Fruit fly (Drosophila melanogaster): ENCODE data around the gene CG9514.

The CG9514 gene

DNA sequence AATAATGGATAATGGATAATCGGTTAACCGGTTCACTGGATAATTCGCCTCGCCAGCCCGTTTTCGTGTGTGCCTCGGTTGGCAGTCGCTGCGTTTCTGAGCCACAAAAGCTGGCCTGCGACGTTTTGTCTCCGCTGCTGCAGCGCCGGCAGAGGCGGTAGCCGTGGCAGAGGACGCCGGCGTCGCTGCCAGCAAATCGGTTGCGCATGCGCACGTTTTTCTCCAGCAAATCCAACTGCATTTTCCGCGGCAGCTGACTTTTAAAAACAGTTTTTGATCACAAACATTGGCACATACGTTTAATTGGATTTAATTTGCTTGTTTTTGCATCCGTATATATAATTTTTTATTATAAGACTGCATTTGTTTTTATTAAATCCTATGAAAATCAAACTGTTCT, at the start of gene CG9514:
Gene CG9514 (minus strand): TSS at position 101 of the 400 bp plus-strand sequence.
- TF ChIP-seq Met (GFP tag; optimal IDR thresholded peaks at IDR 0.05) (no peak), achi (GFP tag; optimal IDR thresholded peaks at IDR 0.05) (no peak), CG6808 (GFP tag; optimal IDR thresholded peaks at IDR 0.05) (no peak)

dm6 chrX:14936250-14936649, 39.6 kb upstream of the CG9514 start:
- TF ChIP-seq CG6808 (GFP tag; optimal IDR thresholded peaks at IDR 0.05) (peak; percentile 3), svp (GFP tag) (peak; percentile 93), CG6854 (GFP tag; optimal IDR thresholded peaks at IDR 0.05) (peak; percentile 1), vri (GFP tag; optimal IDR thresholded peaks at IDR 0.05) (peak; percentile 18), CG8319 (GFP tag; optimal IDR thresholded peaks at IDR 0.05) (no peak), Lpt (GFP tag; optimal IDR thresholded peaks at IDR 0.05) (no peak), CG9139 (GFP tag; optimal IDR thresholded peaks at IDR 0.05) (peak; percentile 1), ss (GFP tag; optimal IDR thresholded peaks at IDR 0.05) (peak; percentile 15 to 48)

DNA sequence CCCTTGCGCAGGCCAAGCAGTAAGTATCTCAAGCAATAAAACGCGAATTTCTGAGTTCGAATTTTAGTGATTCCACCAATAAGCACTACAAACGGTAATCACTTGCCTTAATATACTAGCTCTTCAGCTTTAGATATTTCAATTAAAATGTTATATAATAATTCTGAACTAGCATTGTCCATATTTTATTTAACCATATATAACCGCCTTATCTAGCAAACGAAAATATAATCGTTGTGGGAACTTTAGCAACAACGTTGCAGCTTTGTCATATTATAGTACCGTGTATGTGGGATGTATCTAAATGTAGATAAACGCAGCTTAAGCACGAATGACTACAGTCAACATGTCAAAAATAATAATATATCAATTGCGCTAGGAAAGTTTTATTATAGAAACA, 34.6 kb upstream of the CG9514 start:
- TF ChIP-seq CG1621 (tag; optimal IDR thresholded peaks at IDR 0.05) (no peak), CG11902 (GFP tag; optimal IDR thresholded peaks at IDR 0.05) (no peak), Eip78C (GFP tag) (no peak), CG8632 (GFP tag; optimal IDR thresholded peaks at IDR 0.05) (no peak)

dm6 chrX:14929813-14930212, 33.1 kb upstream of the CG9514 start:
- peak; percentile 42 for TF ChIP-seq vri (GFP tag; optimal IDR thresholded peaks at IDR 0.05)
- TF ChIP-seq Eip78C (GFP tag): peak; percentile 34
- no peak for TF ChIP-seq Sox15 (GFP tag; optimal IDR thresholded peaks at IDR 0.05)

dm6 chrX:14928844-14929243, 32.2 kb upstream of the CG9514 start, which contains the start of gene CG32591:
Gene CG32591, minus strand, starts transcription at chrX:14928944.
- TF ChIP-seq Lpt (GFP tag; optimal IDR thresholded peaks at IDR 0.05): no peak

DNA sequence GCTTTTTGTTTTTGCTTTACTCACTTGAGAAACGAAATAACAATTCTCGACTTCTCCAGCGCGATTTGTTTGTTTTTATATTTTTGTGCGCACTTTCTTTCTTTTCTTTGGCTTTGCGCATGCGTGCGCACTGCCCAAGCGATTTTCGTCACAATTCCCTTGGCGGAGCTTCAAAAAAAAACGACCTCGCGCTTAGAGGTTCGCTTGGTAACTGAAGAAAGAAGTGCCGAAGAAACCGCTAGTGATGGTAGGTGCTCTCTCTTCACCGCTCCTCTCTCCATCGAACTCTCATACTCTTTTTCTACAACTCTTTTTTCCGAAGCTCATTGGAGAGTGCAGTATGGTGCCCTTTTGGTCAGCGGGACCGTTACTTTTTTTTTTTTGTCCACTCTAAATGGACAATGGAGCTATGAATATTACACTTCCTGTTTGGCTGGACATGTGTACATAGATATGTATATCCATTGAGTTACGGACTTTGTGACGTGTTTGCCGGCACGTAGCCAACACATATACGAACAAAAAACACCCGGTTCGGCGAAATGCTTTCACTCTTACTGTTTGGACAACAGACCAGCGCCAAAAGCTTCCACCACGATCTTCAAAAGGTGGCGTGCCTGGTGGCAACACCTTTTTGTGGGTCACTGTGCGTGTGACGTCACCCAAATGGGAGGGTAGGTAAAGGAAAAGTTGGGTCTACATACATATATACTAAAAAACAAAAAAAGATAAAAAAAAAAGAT, 26.8 kb upstream of the CG9514 start, which contains the start of gene CG9503:
Gene CG9503 (minus strand): TSS at position 217 of the 743 bp plus-strand sequence.
- peak; percentile 2 for TF ChIP-seq vri (GFP tag; optimal IDR thresholded peaks at IDR 0.05)
- TF ChIP-seq svp (GFP tag): peak; percentile 20
- peak; percentile 25 for TF ChIP-seq CG6854 (GFP tag; optimal IDR thresholded peaks at IDR 0.05)
- no peak for TF ChIP-seq CG34406 (GFP tag; optimal IDR thresholded peaks at IDR 0.05)
- TF ChIP-seq Blimp-1 (GFP tag; optimal IDR thresholded peaks at IDR 0.05): peak; percentile 63
- no peak for TF ChIP-seq cyc (GFP tag; optimal IDR thresholded peaks at IDR 0.05)
- peak; percentile 29; the same call in 1 of the 2 replicates for TF ChIP-seq CG15336 (GFP tag; IDR thresholded peaks at IDR 0.05)
- TF ChIP-seq Eip78C (GFP tag): peak; percentile 47
- TF ChIP-seq esn (GFP tag; optimal IDR thresholded peaks at IDR 0.05): peak; percentile 30

DNA sequence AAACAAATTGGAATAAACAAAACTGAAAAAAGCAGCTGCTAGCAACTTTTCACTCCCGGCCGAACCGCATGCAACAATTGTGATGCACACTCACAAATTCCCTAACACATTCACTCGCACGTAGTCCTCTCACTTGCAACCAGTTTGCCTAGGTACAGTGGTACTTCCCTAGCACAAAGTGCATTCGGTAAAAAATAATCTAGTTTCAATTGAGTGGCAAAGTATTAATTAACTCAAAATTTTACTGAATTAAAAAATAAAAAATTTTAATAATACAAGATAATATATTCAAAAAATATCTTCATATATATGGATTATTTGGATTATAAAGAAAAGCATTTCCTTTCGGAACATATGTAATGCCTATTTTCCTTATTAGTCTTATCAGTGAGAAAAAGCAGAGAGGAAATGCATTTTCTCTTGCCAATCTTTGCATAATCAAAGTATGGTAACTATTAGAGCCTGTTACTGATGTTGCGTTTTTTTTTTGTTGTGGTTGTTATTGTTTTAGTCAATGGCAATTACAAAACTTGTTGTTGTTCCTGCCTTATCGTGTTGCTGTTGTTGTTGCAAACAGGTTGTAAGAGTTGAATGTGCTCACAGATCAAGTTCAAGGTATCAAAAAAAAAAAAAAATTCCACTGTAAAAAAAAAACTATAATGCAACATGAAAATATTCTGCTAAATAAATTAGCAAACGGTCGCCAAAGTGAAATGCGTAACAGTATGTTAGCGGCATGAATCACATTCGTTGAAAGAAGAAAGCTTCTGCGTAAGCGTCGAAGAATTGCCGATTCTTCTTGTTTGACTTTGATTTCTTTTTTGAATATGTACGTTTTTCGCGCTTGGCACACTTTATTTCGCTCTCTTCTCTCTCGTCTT, 25.9 kb upstream of the CG9514 start:
- TF ChIP-seq lz (GFP tag; optimal IDR thresholded peaks at IDR 0.05) (peak; percentile 4), Blimp-1 (GFP tag; optimal IDR thresholded peaks at IDR 0.05) (no peak), Met (GFP tag; optimal IDR thresholded peaks at IDR 0.05) (peak; percentile 32), Sox15 (GFP tag; optimal IDR thresholded peaks at IDR 0.05) (no peak), pdm3 (GFP tag; optimal IDR thresholded peaks at IDR 0.05) (peak; percentile 40), ss (GFP tag; optimal IDR thresholded peaks at IDR 0.05) (peak in 1 of 2 experiments; percentile 28), Eip78C (GFP tag) (peak; percentile 77), CG32006 (GFP tag; optimal IDR thresholded peaks at IDR 0.05) (peak; percentile 73), Hr39 (GFP tag; optimal IDR thresholded peaks at IDR 0.05) (peak; percentile 27), CG8632 (GFP tag; optimal IDR thresholded peaks at IDR 0.05) (no peak), CG1621 (tag; optimal IDR thresholded peaks at IDR 0.05) (no peak), topi (GFP tag; optimal IDR thresholded peaks at IDR 0.05) (peak; percentile 43), Lpt (GFP tag; optimal IDR thresholded peaks at IDR 0.05) (peak; percentile 36), OdsH (GFP tag; optimal IDR thresholded peaks at IDR 0.05) (peak; percentile 10), svp (GFP tag) (peak; percentile 65), CG10669 (GFP tag; optimal IDR thresholded peaks at IDR 0.05) (peak; percentile 13), net (GFP tag; optimal IDR thresholded peaks at IDR 0.05) (no peak), Hr4 (GFP tag; optimal IDR thresholded peaks at IDR 0.05) (peak; percentile 42), fkh (GFP tag; optimal IDR thresholded peaks at IDR 0.05) (no peak), CG6808 (GFP tag; optimal IDR thresholded peaks at IDR 0.05) (peak; percentile 39), CG6276 (GFP tag; optimal IDR thresholded peaks at IDR 0.05) (peak; percentile 65), CG11762 (GFP tag; optimal IDR thresholded peaks at IDR 0.05; ENCODE audit: insufficient read depth) (no peak), CG6163 (GFP tag; IDR thresholded peaks at IDR 0.05) (0 out of 3 replicates have a peak, but pooled peaks have one; percentile 39), fd85E (GFP tag; optimal IDR thresholded peaks at IDR 0.05) (no peak)
